Worm (Caenorhabditis elegans): ENCODE measurements around the gene nspc-3.

- TF ChIP-seq nhr-76 (tag; optimal IDR thresholded peaks at IDR 0.05) (no peak), unc-39 (tag; optimal IDR thresholded peaks at IDR 0.05) (no peak), lsy-2 (tag; optimal IDR thresholded peaks at IDR 0.05) (no peak), sem-2 (GFP tag; optimal IDR thresholded peaks at IDR 0.05) (no peak), lin-32 (GFP tag; optimal IDR thresholded peaks at IDR 0.05) (no peak), mep-1 (tag; optimal IDR thresholded peaks at IDR 0.05) (no peak), ztf-11 (tag; optimal IDR thresholded peaks at IDR 0.05) (no peak)
These were observed 31.6 kb downstream of the nspc-3 start for ce11 chrX:8568423-8568903.
